Worm (Caenorhabditis elegans): ENCODE measurements around the gene ZK662.6.

ZK662.6 gene

DNA sequence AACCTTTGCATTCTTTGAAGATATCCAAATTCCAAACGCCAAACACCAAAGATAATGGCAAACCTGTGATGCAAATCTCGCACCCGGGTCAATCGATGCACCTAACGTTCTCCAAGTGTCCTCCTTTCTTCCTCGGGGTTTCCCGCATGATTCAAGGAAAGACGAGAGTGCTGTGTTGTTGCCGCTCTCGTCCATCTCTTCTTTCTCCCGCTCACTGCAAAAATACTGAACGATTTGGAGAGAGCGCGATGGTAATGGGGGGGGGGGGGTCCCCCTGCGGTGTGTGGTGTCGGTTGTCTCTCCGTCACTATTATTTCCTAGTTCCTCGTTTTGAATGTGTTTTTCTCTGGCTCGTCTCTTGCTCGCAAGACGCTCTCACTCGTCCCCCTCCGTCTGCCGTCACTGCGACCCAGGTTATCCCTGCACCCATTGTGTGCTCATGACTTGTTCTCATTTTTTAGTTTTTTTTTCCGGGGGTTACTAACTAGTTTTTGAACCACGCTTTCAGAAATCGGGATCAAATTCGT is 11.0 kb upstream of the ZK662.6 start:
- no peak for TF ChIP-seq T22C8.4 (GFP tag; IDR thresholded peaks at IDR 0.05)
- peak; percentile 75 for TF ChIP-seq tab-1 (GFP tag; IDR thresholded peaks at IDR 0.05)
- TF ChIP-seq cog-1 (tag; optimal IDR thresholded peaks at IDR 0.05), result peak; percentile 79
- peak; percentile 79; the same call in 1 of the 2 replicates for TF ChIP-seq flt-1 (GFP tag; IDR thresholded peaks at IDR 0.05)

DNA sequence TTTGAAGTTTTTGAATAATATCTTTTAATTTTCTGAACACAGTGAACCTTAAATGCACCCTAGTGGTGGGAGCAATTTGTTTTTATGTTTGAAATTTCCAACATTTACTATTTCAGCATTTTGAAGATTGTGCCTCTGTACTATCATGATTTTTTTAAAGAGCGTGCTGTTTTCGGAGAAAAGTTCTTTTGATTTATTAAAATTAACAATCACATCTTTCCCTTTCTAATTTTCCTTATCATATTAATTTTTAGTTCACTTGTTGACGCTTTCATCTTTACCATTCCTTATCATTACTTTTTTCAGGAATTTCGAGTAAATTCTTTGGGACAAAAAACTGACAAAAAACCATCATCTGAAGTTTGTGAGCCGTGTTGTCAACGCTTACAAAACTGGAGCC is 10.5 kb upstream of the ZK662.6 start, which contains the start of gene nhr-48:
Gene nhr-48, plus strand, starts transcription at position 301 of the 400 bp plus-strand sequence.
- TF ChIP-seq ztf-23 (GFP tag; IDR thresholded peaks at IDR 0.05) (no peak), med-1 (GFP tag; optimal IDR thresholded peaks at IDR 0.05; ENCODE audit: insufficient read depth) (no peak), ztf-29 (GFP tag; IDR thresholded peaks at IDR 0.05) (no peak), cog-1 (tag; optimal IDR thresholded peaks at IDR 0.05) (no peak), T22C8.4 (GFP tag; IDR thresholded peaks at IDR 0.05) (no peak), klf-2 (GFP tag; conservative IDR thresholded peaks at IDR 0.05) (no peak)

DNA sequence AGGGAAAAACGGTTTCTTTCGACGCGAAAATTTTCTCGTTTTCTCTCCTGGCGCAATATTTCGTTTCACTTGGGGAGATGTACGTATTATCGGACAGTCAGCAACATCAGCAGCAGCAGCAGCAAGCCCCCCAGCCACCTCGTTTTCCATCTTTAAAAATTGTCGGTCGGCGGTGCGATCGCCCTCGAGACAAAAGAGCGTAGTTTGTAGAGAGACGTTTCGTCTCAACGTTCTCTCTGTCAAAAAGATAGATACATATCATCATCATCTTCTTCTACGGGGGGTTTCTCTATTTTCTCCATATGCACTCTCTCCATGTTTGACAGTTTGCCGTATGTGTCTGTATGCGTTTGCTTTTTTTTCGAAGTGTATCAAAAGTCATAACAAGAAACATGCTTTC is 8.8 kb upstream of the ZK662.6 start:
- no peak for TF ChIP-seq ztf-23 (GFP tag; IDR thresholded peaks at IDR 0.05)
- TF ChIP-seq ztf-29 (GFP tag; IDR thresholded peaks at IDR 0.05), result no peak
- TF ChIP-seq T22C8.4 (GFP tag; IDR thresholded peaks at IDR 0.05), result no peak
- no peak for TF ChIP-seq cog-1 (tag; optimal IDR thresholded peaks at IDR 0.05)
- TF ChIP-seq ref-1 (GFP tag; conservative IDR thresholded peaks at IDR 0.05), result no peak
- TF ChIP-seq med-1 (GFP tag; optimal IDR thresholded peaks at IDR 0.05; ENCODE audit: insufficient read depth), result no peak
- no peak for TF ChIP-seq tab-1 (GFP tag; IDR thresholded peaks at IDR 0.05)
- TF ChIP-seq klf-2 (GFP tag; conservative IDR thresholded peaks at IDR 0.05), result no peak
- TF ChIP-seq flt-1 (GFP tag; IDR thresholded peaks at IDR 0.05), result no peak

DNA sequence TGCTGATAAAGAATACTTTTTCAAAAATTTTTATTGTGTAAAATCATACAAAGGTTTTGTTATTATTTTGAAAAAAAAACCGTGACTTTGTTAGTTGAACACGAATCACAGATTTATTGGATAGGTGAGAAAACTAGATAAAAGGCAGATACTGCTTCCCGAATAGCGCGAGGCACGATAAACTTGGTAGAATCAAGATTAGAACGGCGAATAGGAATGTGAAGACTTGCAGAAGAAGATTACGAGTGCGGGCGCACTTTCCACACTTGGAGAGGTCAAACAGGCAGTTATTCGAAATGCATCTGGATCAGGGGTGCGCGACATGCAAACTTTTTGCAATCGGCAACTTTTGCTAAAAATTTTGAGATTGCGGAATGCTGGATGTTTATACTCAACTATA is 5.2 kb upstream of the ZK662.6 start:
- no peak for TF ChIP-seq flt-1 (GFP tag; IDR thresholded peaks at IDR 0.05)
- no peak for TF ChIP-seq T22C8.4 (GFP tag; IDR thresholded peaks at IDR 0.05)
- no peak for TF ChIP-seq tab-1 (GFP tag; IDR thresholded peaks at IDR 0.05)
- no peak for TF ChIP-seq ref-1 (GFP tag; conservative IDR thresholded peaks at IDR 0.05)
- no peak for TF ChIP-seq klf-2 (GFP tag; conservative IDR thresholded peaks at IDR 0.05)
- TF ChIP-seq ztf-23 (GFP tag; IDR thresholded peaks at IDR 0.05), result no peak
- TF ChIP-seq med-1 (GFP tag; optimal IDR thresholded peaks at IDR 0.05; ENCODE audit: insufficient read depth), result no peak
- TF ChIP-seq ztf-29 (GFP tag; IDR thresholded peaks at IDR 0.05), result no peak
- no peak for TF ChIP-seq cog-1 (tag; optimal IDR thresholded peaks at IDR 0.05)

- TF ChIP-seq ztf-23 (GFP tag; IDR thresholded peaks at IDR 0.05), result no peak
- TF ChIP-seq med-1 (GFP tag; optimal IDR thresholded peaks at IDR 0.05; ENCODE audit: insufficient read depth), result no peak
- no peak for TF ChIP-seq ztf-29 (GFP tag; IDR thresholded peaks at IDR 0.05)
- TF ChIP-seq cog-1 (tag; optimal IDR thresholded peaks at IDR 0.05), result no peak
- no peak for TF ChIP-seq ref-1 (GFP tag; conservative IDR thresholded peaks at IDR 0.05)
- TF ChIP-seq flt-1 (GFP tag; IDR thresholded peaks at IDR 0.05), result no peak
- TF ChIP-seq klf-2 (GFP tag; conservative IDR thresholded peaks at IDR 0.05), result no peak
- TF ChIP-seq tab-1 (GFP tag; IDR thresholded peaks at IDR 0.05), result no peak
- TF ChIP-seq T22C8.4 (GFP tag; IDR thresholded peaks at IDR 0.05), result no peak
Observed at ce11 chrX:15716971-15717370, 1.5 kb upstream of the ZK662.6 start.

- TF ChIP-seq ref-1 (GFP tag; conservative IDR thresholded peaks at IDR 0.05), result no peak
- TF ChIP-seq ztf-29 (GFP tag; IDR thresholded peaks at IDR 0.05), result no peak
- no peak for TF ChIP-seq cog-1 (tag; optimal IDR thresholded peaks at IDR 0.05)
Observed at ce11 chrX:15721346-15721745, 2.9 kb downstream of the ZK662.6 start, which contains the start of gene ZK662.5. ZK662.5 (plus strand) TSS chrX:15721646.

ce11 chrX:15724994-15725393 is 6.6 kb downstream of the ZK662.6 start:
- no peak for TF ChIP-seq ref-1 (GFP tag; conservative IDR thresholded peaks at IDR 0.05)
- no peak for TF ChIP-seq T22C8.4 (GFP tag; IDR thresholded peaks at IDR 0.05)
- no peak for TF ChIP-seq ztf-29 (GFP tag; IDR thresholded peaks at IDR 0.05)

DNA sequence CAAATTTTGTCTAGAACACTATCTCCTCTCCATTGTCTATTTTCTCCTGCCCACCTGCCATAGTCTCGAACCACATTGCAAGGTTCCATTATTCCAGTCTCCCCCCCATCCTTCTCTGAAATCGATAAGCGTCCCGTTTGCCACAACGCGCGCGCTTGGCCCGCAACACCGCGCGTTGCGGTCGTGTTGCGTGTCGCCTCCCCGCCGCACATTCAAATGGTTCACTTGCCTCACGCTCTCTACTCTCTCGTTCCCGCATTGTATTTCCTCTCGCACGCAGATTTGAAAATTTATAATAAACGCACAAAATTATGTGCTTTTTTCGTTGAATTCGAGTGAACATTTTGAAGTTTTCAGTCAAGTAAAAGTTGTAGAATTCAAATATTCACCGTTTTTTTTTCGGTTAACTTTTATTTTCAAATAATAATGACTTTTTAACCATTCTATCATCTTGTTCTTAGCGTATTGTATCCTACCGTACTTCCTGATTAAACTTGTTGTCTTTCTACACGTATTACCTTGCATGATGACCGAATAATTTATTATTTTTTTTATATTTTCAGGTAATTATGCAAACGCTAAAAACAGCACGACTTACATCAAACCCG is 7.2 kb downstream of the ZK662.6 start, which contains the start of gene lin-15B:
Gene lin-15B, plus strand, starts transcription at position 558 of the 608 bp plus-strand sequence.
- TF ChIP-seq ztf-29 (GFP tag; IDR thresholded peaks at IDR 0.05), result no peak
- TF ChIP-seq T22C8.4 (GFP tag; IDR thresholded peaks at IDR 0.05), result 0 out of 2 replicates have a peak, but pooled peaks have one; percentile 25

DNA sequence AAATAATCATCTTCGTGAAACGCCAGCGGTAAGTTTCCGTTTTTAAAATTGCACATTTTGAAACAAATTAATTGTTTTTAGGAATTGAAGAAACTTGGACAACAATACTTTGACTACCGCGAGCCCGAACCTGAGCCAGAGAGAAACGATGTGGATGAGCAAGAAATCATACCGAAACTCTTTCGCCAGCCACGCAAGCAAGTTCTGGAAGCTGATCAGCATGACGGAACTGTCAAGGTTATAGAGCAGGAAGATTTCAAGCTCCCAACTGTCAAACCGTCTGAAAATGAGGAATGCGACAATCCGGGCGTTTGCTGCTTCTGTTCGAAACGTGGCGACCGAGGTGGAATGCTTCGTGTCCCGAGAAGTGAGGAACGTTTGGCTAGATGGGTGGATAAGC is 11.9 kb downstream of the ZK662.6 start:
- TF ChIP-seq ref-1 (GFP tag; conservative IDR thresholded peaks at IDR 0.05) (no peak), cog-1 (tag; optimal IDR thresholded peaks at IDR 0.05) (no peak), flt-1 (GFP tag; IDR thresholded peaks at IDR 0.05) (no peak), tab-1 (GFP tag; IDR thresholded peaks at IDR 0.05) (no peak), klf-2 (GFP tag; conservative IDR thresholded peaks at IDR 0.05) (no peak), T22C8.4 (GFP tag; IDR thresholded peaks at IDR 0.05) (no peak), ztf-29 (GFP tag; IDR thresholded peaks at IDR 0.05) (no peak), ztf-23 (GFP tag; IDR thresholded peaks at IDR 0.05) (no peak), med-1 (GFP tag; optimal IDR thresholded peaks at IDR 0.05; ENCODE audit: insufficient read depth) (no peak)

ce11 chrX:15731668-15732067 is 13.2 kb downstream of the ZK662.6 start, which contains the start of gene lin-15A:
lin-15A (plus strand) TSS chrX:15731968.
- no peak for TF ChIP-seq ztf-29 (GFP tag; IDR thresholded peaks at IDR 0.05)

DNA sequence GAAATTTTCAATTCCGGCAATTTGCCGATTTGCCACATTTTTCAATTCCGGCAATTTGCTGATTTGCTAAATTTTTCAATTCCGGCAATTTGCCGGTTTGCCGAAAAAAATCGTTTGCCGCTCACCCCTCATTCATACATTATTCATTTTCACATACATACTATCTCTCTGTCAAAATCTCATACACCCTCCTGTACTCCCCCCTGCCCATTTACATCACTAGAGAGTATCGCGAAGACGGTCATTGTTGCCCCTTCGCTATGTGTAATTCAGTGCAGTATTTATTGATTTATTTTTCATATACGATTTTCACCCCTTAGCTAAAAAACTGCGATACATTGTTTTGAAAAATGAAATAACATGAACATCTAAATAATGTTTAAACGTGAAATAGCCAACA is 18.0 kb downstream of the ZK662.6 start:
- TF ChIP-seq T22C8.4 (GFP tag; IDR thresholded peaks at IDR 0.05), result peak; percentile 90
- TF ChIP-seq tab-1 (GFP tag; IDR thresholded peaks at IDR 0.05), result no peak
- 0 out of 2 replicates have a peak, but pooled peaks have one; percentile 36 for TF ChIP-seq ztf-23 (GFP tag; IDR thresholded peaks at IDR 0.05)
